Worm (Caenorhabditis elegans) whole organism, L4 larva: ENCODE results near the gene moc-6.

Experiments
- D1046.2 ChIP-seq: fragments of 200-800 bp; sonication (Bioruptor generic); IDR thresholded peaks from 2 replicates; pipeline ENCODE4 v1.3.6; 2022; ENCODE audit warnings: missing genetic modification characterization, missing compliant biosample characterization
- F10B5.3 ChIP-seq: sonication (generic microtip); optimal IDR thresholded peaks from 2 replicates; lab custom pipeline; 2016; ENCODE audit warnings: mild to moderate bottlenecking, missing genetic modification characterization, missing compliant biosample characterization
- F37D6.2 ChIP-seq: sonication (generic microtip); optimal IDR thresholded peaks from 2 replicates; lab custom pipeline; 2016; ENCODE audit warnings: mild to moderate bottlenecking, missing genetic modification characterization, missing compliant biosample characterization
- F44E2.7 ChIP-seq: fragments of 200-800 bp; sonication (Bioruptor generic); IDR thresholded peaks from 2 replicates; pipeline ENCODE4 v2.1.2; 2022; ENCODE audit warnings: missing genetic modification characterization, missing compliant biosample characterization
- T20F7.1 ChIP-seq: fragments of 200-800 bp; sonication (Bioruptor generic); optimal IDR thresholded peaks from 2 replicates; lab custom pipeline; 2018; ENCODE audit warnings: mild to moderate bottlenecking, missing genetic modification characterization, missing compliant biosample characterization
- T26A8.4 ChIP-seq: fragments of 200-800 bp; sonication (Bioruptor generic); IDR thresholded peaks from 2 replicates; pipeline ENCODE4 v1.3.6; 2022; ENCODE audit warnings: missing genetic modification characterization, missing compliant biosample characterization
- Y48G9A.11 ChIP-seq: fragments of 200-800 bp; sonication (Bioruptor generic); IDR thresholded peaks from 2 replicates; pipeline ENCODE4 v1.3.6; 2022; ENCODE audit warnings: missing genetic modification reagents, missing genetic modification characterization, missing compliant biosample characterization
- Y75B8A.6 ChIP-seq: fragments of 200-800 bp; sonication (Bioruptor generic); IDR thresholded peaks from 2 replicates; pipeline ENCODE4 v1.3.6; 2022; ENCODE audit warnings: missing genetic modification reagents, missing genetic modification characterization, missing compliant biosample characterization
- aha-1 ChIP-seq: fragments of 150-350 bp; peaks from one replicate; lab custom pipeline; 2014; ENCODE audit warnings: missing biosample characterization, missing genetic modification characterization
- arid-1 ChIP-seq: fragments of 200-800 bp; sonication (Bioruptor generic); conservative IDR thresholded peaks from 2 replicates; pipeline ENCODE4 v1.3.6; 2022; ENCODE audit warnings: missing genetic modification reagents, missing genetic modification characterization, missing compliant biosample characterization
- attf-4 ChIP-seq: sonication (generic microtip); optimal IDR thresholded peaks from 3 replicates; lab custom pipeline; 2017; ENCODE audit warnings: missing biosample characterization, missing genetic modification characterization
- ceh-20 ChIP-seq: fragments of 200-800 bp; sonication (Bioruptor generic); IDR thresholded peaks from 2 replicates; pipeline ENCODE4 v1.3.6; 2022; ENCODE audit warnings: missing genetic modification reagents, missing genetic modification characterization, missing compliant biosample characterization
- ceh-32 ChIP-seq: sonication (generic microtip); optimal IDR thresholded peaks from 2 replicates; lab custom pipeline; 2016; ENCODE audit warnings: mild to moderate bottlenecking, missing genetic modification characterization, missing compliant biosample characterization; ENCODE audit not compliant: poor library complexity
- ceh-44 ChIP-seq: fragments of 200-800 bp; sonication (Bioruptor generic); IDR thresholded peaks from 2 replicates; pipeline ENCODE4 v1.3.6; 2022; ENCODE audit warnings: missing genetic modification reagents, missing genetic modification characterization, missing compliant biosample characterization
- ceh-62 ChIP-seq: sonication (generic microtip); optimal IDR thresholded peaks from 2 replicates; lab custom pipeline; 2017; ENCODE audit warnings: missing biosample characterization, missing genetic modification characterization
- ceh-82 ChIP-seq: sonication (generic microtip); optimal IDR thresholded peaks from 2 replicates; lab custom pipeline; 2017; ENCODE audit warnings: missing biosample characterization, missing genetic modification characterization
- cey-2 ChIP-seq: sonication (generic microtip); optimal IDR thresholded peaks from 3 replicates; lab custom pipeline; 2017; ENCODE audit warnings: missing genetic modification characterization, mild to moderate bottlenecking, missing compliant biosample characterization, antibody characterized with exemption, borderline replicate concordance; ENCODE audit not compliant: insufficient read depth
- daf-12 ChIP-seq: fragments of 150-350 bp; optimal IDR thresholded peaks from 2 replicates; lab custom pipeline; 2014; ENCODE audit warnings: missing biosample characterization, missing genetic modification reagents, missing genetic modification characterization
- daf-8 ChIP-seq: fragments of 200-800 bp; sonication (Bioruptor generic); IDR thresholded peaks from 2 replicates; pipeline ENCODE4 v1.3.6; 2022; ENCODE audit warnings: missing genetic modification characterization, missing compliant biosample characterization
- dmd-6 ChIP-seq: fragments of 200-800 bp; sonication (Bioruptor generic); IDR thresholded peaks from 2 replicates; pipeline ENCODE4 v1.3.6; 2022; ENCODE audit warnings: missing genetic modification reagents, missing genetic modification characterization, missing compliant biosample characterization
- dmd-9 ChIP-seq: fragments of 200-800 bp; sonication (Bioruptor generic); IDR thresholded peaks from 2 replicates; pipeline ENCODE4 v1.3.6; 2022; ENCODE audit warnings: missing genetic modification reagents, missing genetic modification characterization, missing compliant biosample characterization
- dpl-1 ChIP-seq: fragments of 150-350 bp; optimal IDR thresholded peaks from 2 replicates; lab custom pipeline; 2014; ENCODE audit warnings: missing biosample characterization, missing genetic modification reagents, missing genetic modification characterization
- egl-27 ChIP-seq: sonication (generic microtip); optimal IDR thresholded peaks from 3 replicates; lab custom pipeline; 2017; ENCODE audit warnings: missing biosample characterization, missing genetic modification reagents, missing genetic modification characterization
- egl-43 ChIP-seq: fragments of 200-800 bp; sonication (Bioruptor generic); IDR thresholded peaks from 2 replicates; pipeline ENCODE4 v1.3.6; 2022; ENCODE audit warnings: missing genetic modification reagents, missing genetic modification characterization, missing compliant biosample characterization
- gei-8 ChIP-seq: fragments of 200-800 bp; sonication (Bioruptor generic); optimal IDR thresholded peaks from 2 replicates; lab custom pipeline; 2018; ENCODE audit warnings: mild to moderate bottlenecking, missing genetic modification characterization, missing compliant biosample characterization
- hif-1 ChIP-seq, 2 experiments: sonication (generic microtip); optimal IDR thresholded peaks; 2 replicates each; lab custom pipeline; 2016 to 2017; ENCODE audit warnings: missing compliant biosample characterization in 2 of 2, missing genetic modification characterization in 2 of 2, missing genetic modification reagents in 2 of 2, missing genotype in 2 of 2, mild to moderate bottlenecking in 1 of 2
- hlh-11 ChIP-seq: fragments of 200-800 bp; sonication (Bioruptor generic); optimal IDR thresholded peaks from 2 replicates; lab custom pipeline; 2018; ENCODE audit warnings: mild to moderate bottlenecking, missing genetic modification characterization, missing compliant biosample characterization
- hlh-30 ChIP-seq: sonication (generic microtip); optimal IDR thresholded peaks from 2 replicates; lab custom pipeline; 2017; ENCODE audit warnings: antibody characterized with exemption, mild to moderate bottlenecking, missing genetic modification characterization, missing compliant biosample characterization; ENCODE audit not compliant: insufficient read depth
- hmg-1.1 ChIP-seq: fragments of 200-800 bp; sonication (Bioruptor generic); IDR thresholded peaks from 2 replicates; pipeline ENCODE4 v1.3.6; 2022; ENCODE audit warnings: missing genetic modification reagents, missing genetic modification characterization, missing compliant biosample characterization
- jun-1 ChIP-seq: fragments of 150-350 bp; optimal IDR thresholded peaks from 2 replicates; lab custom pipeline; 2014; ENCODE audit warnings: missing biosample characterization, missing genetic modification reagents, missing genetic modification characterization
- lin-15B ChIP-seq: fragments of 150-350 bp; sonication (generic microtip); optimal IDR thresholded peaks from 3 replicates; lab custom pipeline; 2014; ENCODE audit warnings: missing biosample characterization, missing genetic modification characterization
- madf-9 ChIP-seq: fragments of 200-800 bp; sonication (Bioruptor generic); conservative IDR thresholded peaks from 2 replicates; pipeline ENCODE4 v1.3.6; 2022; ENCODE audit warnings: missing genetic modification reagents, missing genetic modification characterization, missing compliant biosample characterization
- mxl-2 ChIP-seq: fragments of 200-800 bp; sonication (Bioruptor generic); conservative IDR thresholded peaks from 2 replicates; pipeline ENCODE4 v1.3.6; 2022; ENCODE audit warnings: missing genetic modification reagents, missing genetic modification characterization, missing compliant biosample characterization
- nhr-10 ChIP-seq: fragments of 150-350 bp; optimal IDR thresholded peaks from 2 replicates; lab custom pipeline; 2014; ENCODE audit warnings: missing biosample characterization, missing genetic modification characterization
- nhr-102 ChIP-seq: sonication (generic microtip); optimal IDR thresholded peaks from 2 replicates; lab custom pipeline; 2016; ENCODE audit warnings: mild to moderate bottlenecking, missing genetic modification characterization, moderate library complexity, missing compliant biosample characterization
- nhr-237 ChIP-seq: sonication (generic microtip); optimal IDR thresholded peaks from 2 replicates; lab custom pipeline; 2017; ENCODE audit warnings: missing biosample characterization, missing genetic modification characterization
- nhr-41 ChIP-seq: fragments of 200-800 bp; sonication (Bioruptor generic); IDR thresholded peaks from 2 replicates; pipeline ENCODE4 v1.3.6; 2022; ENCODE audit warnings: missing genetic modification reagents, missing genetic modification characterization, missing compliant biosample characterization
- nhr-48 ChIP-seq: sonication (generic microtip); optimal IDR thresholded peaks from 2 replicates; lab custom pipeline; 2016; ENCODE audit warnings: mild to moderate bottlenecking, missing genetic modification characterization, missing compliant biosample characterization
- nhr-6 ChIP-seq: fragments of 150-350 bp; optimal IDR thresholded peaks from 2 replicates; lab custom pipeline; 2014; ENCODE audit warnings: missing biosample characterization, missing genetic modification characterization
- nhr-77 ChIP-seq: fragments of 150-350 bp; optimal IDR thresholded peaks from 2 replicates; lab custom pipeline; 2014; ENCODE audit warnings: missing biosample characterization, missing genetic modification characterization
- pha-4 ChIP-seq, 2 experiments: fragments of 150-350 bp in 1 of 2; fragments of 200-800 bp in 1 of 2; sonication (Bioruptor generic) in 1 of 2; IDR thresholded peaks in 1 of 2; optimal IDR thresholded peaks in 1 of 2; 2 replicates each; pipeline versions ENCODE4 v1.3.6 to Lab custom; 2014 to 2022; ENCODE audit warnings: missing genetic modification characterization in 2 of 2, missing genetic modification reagents in 2 of 2, missing biosample characterization in 1 of 2, missing compliant biosample characterization in 1 of 2
- pqm-1 ChIP-seq: sonication (generic microtip); optimal IDR thresholded peaks from 2 replicates; lab custom pipeline; 2017; ENCODE audit warnings: missing biosample characterization, missing genetic modification characterization
- rbr-2 ChIP-seq: sonication (generic microtip); optimal IDR thresholded peaks from 2 replicates; lab custom pipeline; 2016; ENCODE audit warnings: missing genotype, missing genetic modification characterization, missing compliant biosample characterization
- saeg-2 ChIP-seq: fragments of 200-800 bp; sonication (Bioruptor generic); IDR thresholded peaks from 2 replicates; pipeline ENCODE4 v1.3.6; 2022; ENCODE audit warnings: missing genetic modification reagents, missing genetic modification characterization, missing compliant biosample characterization
- snpc-1.2 ChIP-seq: fragments of 200-800 bp; sonication (Bioruptor generic); IDR thresholded peaks from 2 replicates; pipeline ENCODE4 v1.3.6; 2022; ENCODE audit warnings: missing genetic modification reagents, missing genetic modification characterization, missing compliant biosample characterization
- tag-97 ChIP-seq: fragments of 200-800 bp; sonication (Bioruptor generic); IDR thresholded peaks from 2 replicates; pipeline ENCODE4 v1.3.6; 2022; ENCODE audit warnings: missing genetic modification characterization, missing compliant biosample characterization
- tra-1 ChIP-seq: fragments of 200-800 bp; sonication (Bioruptor generic); IDR thresholded peaks from 2 replicates; pipeline ENCODE4 v1.3.6; 2022; ENCODE audit warnings: missing genetic modification reagents, missing genetic modification characterization, missing compliant biosample characterization
- unc-130 ChIP-seq: sonication (generic microtip); optimal IDR thresholded peaks from 2 replicates; lab custom pipeline; 2016; ENCODE audit warnings: missing genetic modification reagents, missing genetic modification characterization, missing compliant biosample characterization
- unc-39 ChIP-seq: sonication (generic microtip); optimal IDR thresholded peaks from 2 replicates; lab custom pipeline; 2017; ENCODE audit warnings: missing biosample characterization, missing genetic modification characterization
- vab-7 ChIP-seq: fragments of 200-800 bp; sonication (Bioruptor generic); IDR thresholded peaks from 2 replicates; pipeline ENCODE4 v1.3.6; 2022; ENCODE audit warnings: missing genetic modification reagents, missing genetic modification characterization, missing compliant biosample characterization
- zfp-2 ChIP-seq: sonication (generic microtip); optimal IDR thresholded peaks from 2 replicates; lab custom pipeline; 2016; ENCODE audit warnings: mild to moderate bottlenecking, missing genetic modification characterization, missing compliant biosample characterization
- zip-2 ChIP-seq: fragments of 150-350 bp; optimal IDR thresholded peaks from 2 replicates; lab custom pipeline; 2014; ENCODE audit warnings: missing biosample characterization, missing genetic modification characterization

The moc-6 gene

DNA sequence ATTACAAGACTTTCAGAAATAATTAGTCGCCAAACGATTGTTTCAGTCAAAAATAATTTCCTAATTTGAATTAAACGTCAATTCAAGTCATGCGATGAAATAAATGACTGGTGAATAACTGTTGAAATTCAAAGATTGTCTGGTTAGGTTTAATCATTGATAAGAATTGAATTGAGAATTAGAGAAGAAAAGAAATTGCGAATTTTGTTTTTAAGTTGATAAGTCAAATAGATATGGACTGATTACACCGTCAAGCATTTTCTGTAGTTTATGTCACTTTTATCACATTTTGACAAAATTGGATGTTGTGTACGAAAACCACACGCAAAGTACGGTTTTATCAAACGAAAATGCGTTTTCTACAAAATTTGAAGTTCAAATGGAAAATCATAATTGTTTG lies 5.5 kb downstream of the moc-6 start (continued):
- TF ChIP-seq Y48G9A.11 (GFP tag; lab: Robert Waterston, UW) (no peak), dmd-9 (no peak), nhr-48 (tag; lab: Kevin White, UChicago) (peak; percentile 67), nhr-6 (tag; lab: Kevin White, UChicago) (no peak), cey-2 (tag; lab: Kevin White, UChicago) (peak; percentile 12), ceh-20 (GFP tag; lab: Robert Waterston, UW) (no peak), pqm-1 (tag; lab: Kevin White, UChicago) (peak; percentile 82), hlh-11 (tag; lab: Kevin White, UChicago) (peak; percentile 86), madf-9 (GFP tag; lab: Robert Waterston, UW) (no peak), nhr-77 (tag; lab: Kevin White, UChicago) (peak; percentile 97), dmd-6 (GFP tag; lab: Robert Waterston, UW) (peak; percentile 93), tag-97 (GFP tag; lab: Robert Waterston, UW) (no peak), unc-39 (tag; lab: Kevin White, UChicago) (no peak), T26A8.4 (0 out of 2 replicates have a peak, but pooled peaks have one; percentile 23), daf-12 (tag; lab: Kevin White, UChicago) (no peak), nhr-237 (tag; lab: Kevin White, UChicago) (no peak), gei-8 (GFP tag; lab: Kevin White, UChicago) (no peak), nhr-10 (tag; lab: Kevin White, UChicago) (no peak), dpl-1 (GFP tag; lab: Kevin White, UChicago) (peak; percentile 22), vab-7 (no peak), F37D6.2 (tag; lab: Kevin White, UChicago) (no peak), hlh-30 (peak; percentile 62), attf-4 (no peak), pha-4 (GFP tag; IDR thresholded peaks at IDR 0.05; lab: Robert Waterston, UW) (no peak; the same call in 1 of the 2 replicates), pha-4 (tag; optimal IDR thresholded peaks at IDR 0.05; lab: Kevin White, UChicago) (no peak), daf-8 (no peak), egl-27 (tag; lab: Kevin White, UChicago) (no peak), ceh-62 (no peak), F10B5.3 (no peak), aha-1 (peak; percentile 86), jun-1 (tag; lab: Kevin White, UChicago) (no peak), unc-130 (GFP tag; lab: Kevin White, UChicago) (no peak), nhr-41 (GFP tag; lab: Robert Waterston, UW) (peak; percentile 57; the same call in 1 of the 2 replicates), Y75B8A.6 (no peak), nhr-102 (peak; percentile 79), tra-1 (GFP tag; lab: Robert Waterston, UW) (peak; percentile 88), ceh-82 (no peak), saeg-2 (GFP tag; lab: Robert Waterston, UW) (no peak), F44E2.7 (GFP tag; lab: Robert Waterston, UW) (no peak), arid-1 (GFP tag; lab: Robert Waterston, UW) (no peak), mxl-2 (GFP tag; lab: Robert Waterston, UW) (no peak), zfp-2 (no peak), D1046.2 (GFP tag; lab: Robert Waterston, UW) (no peak), zip-2 (no peak), ceh-32 (no peak), snpc-1.2 (no peak), ceh-44 (no peak), egl-43 (GFP tag; lab: Robert Waterston, UW) (no peak), hmg-1.1 (GFP tag; lab: Robert Waterston, UW) (no peak), rbr-2 (no peak), hif-1 (tag; optimal IDR thresholded peaks at IDR 0.05; lab: Kevin White, UChicago) (peak in 1 of 2 experiments; percentile 47), T20F7.1 (GFP tag; lab: Kevin White, UChicago) (peak; percentile 58), lin-15B (no peak)
